Fruit fly (Drosophila melanogaster) whole organism, embryonic: Measurements from ENCODE around the gene Dyrk2.

Experiments used
- B-H1 ChIP-seq: fragments of 200-800 bp; sonication (Bioruptor generic); IDR thresholded peaks from 3 replicates; pipeline ENCODE4 v1.3.6; 2022; ENCODE audit warnings: missing biosample characterization, missing genetic modification characterization
- CG1024 ChIP-seq: fragments of 200-800 bp; sonication (Bioruptor generic); IDR thresholded peaks from 2 replicates; pipeline ENCODE4 v1.3.6; 2022; ENCODE audit warnings: missing biosample characterization, missing genetic modification characterization
- CG10366 ChIP-seq: fragments of 200-800 bp; sonication (Bioruptor generic); IDR thresholded peaks from 2 replicates; pipeline ENCODE4 v1.3.6; 2022; ENCODE audit warnings: missing biosample characterization, missing genetic modification characterization
- CG10959 ChIP-seq: fragments of 200-800 bp; sonication (Bioruptor generic); IDR thresholded peaks from 2 replicates; pipeline ENCODE4 v1.3.6; 2022; ENCODE audit warnings: missing biosample characterization, missing genetic modification characterization
- CG10979 ChIP-seq: fragments of 200-800 bp; sonication (Bioruptor generic); optimal IDR thresholded peaks from 2 replicates; lab custom pipeline; 2018; ENCODE audit warnings: missing biosample characterization, mild to moderate bottlenecking, missing genetic modification characterization, moderate library complexity
- CG11696 ChIP-seq: fragments of 200-800 bp; sonication (Bioruptor generic); IDR thresholded peaks from 2 replicates; pipeline ENCODE4 v1.3.6; 2022; ENCODE audit warnings: missing biosample characterization, missing genetic modification characterization
- CG13123 ChIP-seq: fragments of 200-800 bp; sonication (Bioruptor generic); optimal IDR thresholded peaks from 2 replicates; lab custom pipeline; 2016; ENCODE audit warnings: missing biosample characterization, missing genetic modification characterization
- CG13287 ChIP-seq: fragments of 200-800 bp; sonication (Bioruptor generic); IDR thresholded peaks from 2 replicates; pipeline ENCODE4 v1.3.6; 2022; ENCODE audit warnings: missing biosample characterization, missing genetic modification characterization; ENCODE audit not compliant: partially characterized antibody
- CG14441 ChIP-seq: fragments of 200-800 bp; sonication (Bioruptor generic); IDR thresholded peaks from 2 replicates; pipeline ENCODE4 v1.3.6; 2022; ENCODE audit warnings: missing biosample characterization, missing genetic modification characterization
- CG2199 ChIP-seq: fragments of 200-800 bp; sonication (Bioruptor generic); IDR thresholded peaks from 3 replicates; pipeline ENCODE4 v1.3.6; 2022; ENCODE audit warnings: missing biosample characterization, missing genetic modification characterization
- CG2202 ChIP-seq: fragments of 200-800 bp; sonication (Bioruptor generic); optimal IDR thresholded peaks from 2 replicates; lab custom pipeline; 2018; ENCODE audit warnings: missing biosample characterization, mild to moderate bottlenecking, missing genetic modification characterization
- CG31224 ChIP-seq: fragments of 200-800 bp; sonication (Bioruptor generic); IDR thresholded peaks from 2 replicates; pipeline ENCODE4 v1.3.6; 2022; ENCODE audit warnings: missing biosample characterization, missing genetic modification characterization
- CG3163 ChIP-seq: fragments of 200-800 bp; sonication (Bioruptor generic); optimal IDR thresholded peaks from 3 replicates; lab custom pipeline; 2016; ENCODE audit warnings: missing biosample characterization, missing genetic modification characterization
- CG32767 ChIP-seq: fragments of 200-800 bp; sonication (Bioruptor generic); IDR thresholded peaks from 2 replicates; pipeline ENCODE4 v1.3.6; 2022; ENCODE audit warnings: missing biosample characterization, missing genetic modification characterization
- CG33213 ChIP-seq: fragments of 200-800 bp; sonication (Bioruptor generic); optimal IDR thresholded peaks from 3 replicates; lab custom pipeline; 2016; ENCODE audit warnings: missing biosample characterization, missing genetic modification characterization
- CG3995 ChIP-seq: fragments of 200-800 bp; sonication (Bioruptor generic); optimal IDR thresholded peaks from 3 replicates; lab custom pipeline; 2016; ENCODE audit warnings: missing biosample characterization, missing genetic modification characterization
- CG4617 ChIP-seq: fragments of 200-800 bp; sonication (Bioruptor generic); optimal IDR thresholded peaks from 3 replicates; lab custom pipeline; 2016; ENCODE audit warnings: missing biosample characterization, missing genetic modification characterization, borderline replicate concordance
- CG6254 ChIP-seq: fragments of 200-800 bp; sonication (Bioruptor generic); optimal IDR thresholded peaks from 3 replicates; lab custom pipeline; 2017; ENCODE audit warnings: mild to moderate bottlenecking, missing biosample characterization, missing genetic modification reagents, missing genetic modification characterization
- CG6654 ChIP-seq: fragments of 200-800 bp; sonication (Bioruptor generic); optimal IDR thresholded peaks from 2 replicates; lab custom pipeline; 2017; ENCODE audit warnings: missing biosample characterization, mild to moderate bottlenecking, missing genetic modification characterization
- CG6791 ChIP-seq: fragments of 200-800 bp; sonication (Bioruptor generic); IDR thresholded peaks from 3 replicates; pipeline ENCODE4 v1.3.6; 2022; ENCODE audit warnings: missing biosample characterization, missing genetic modification characterization; ENCODE audit not compliant: partially characterized antibody
- CG8944 ChIP-seq: fragments of 200-800 bp; sonication (Bioruptor generic); optimal IDR thresholded peaks from 3 replicates; lab custom pipeline; 2016; ENCODE audit warnings: missing biosample characterization, missing genetic modification characterization
- CG9817 ChIP-seq: fragments of 200-800 bp; sonication (Bioruptor generic); optimal IDR thresholded peaks from 2 replicates; lab custom pipeline; 2018; ENCODE audit warnings: missing biosample characterization, mild to moderate bottlenecking, missing genetic modification characterization, moderate library complexity
- CG9932 ChIP-seq: fragments of 200-800 bp; sonication (Bioruptor generic); IDR thresholded peaks from 2 replicates; pipeline ENCODE4 v1.3.6; 2022; ENCODE audit warnings: missing biosample characterization, missing genetic modification characterization
- CoRest ChIP-seq: fragments of 200-800 bp; sonication (Bioruptor generic); optimal IDR thresholded peaks from 3 replicates; lab custom pipeline; 2018; ENCODE audit warnings: missing biosample characterization, mild to moderate bottlenecking, missing genetic modification characterization, moderate library complexity
- Fer1 ChIP-seq: fragments of 200-800 bp; sonication (Bioruptor generic); optimal IDR thresholded peaks from 2 replicates; lab custom pipeline; 2017; ENCODE audit warnings: missing biosample characterization, mild to moderate bottlenecking, missing genetic modification characterization
- MBD-R2 ChIP-seq: fragments of 200-800 bp; sonication (Bioruptor generic); IDR thresholded peaks from 2 replicates; pipeline ENCODE4 v1.3.6; 2022; ENCODE audit warnings: missing biosample characterization, missing genetic modification characterization
- NK7.1 ChIP-seq: fragments of 200-800 bp; sonication (Bioruptor generic); optimal IDR thresholded peaks from 3 replicates; lab custom pipeline; 2016; ENCODE audit warnings: missing biosample characterization, missing genetic modification characterization
- Pdp1 ChIP-seq, 2 experiments: fragments of 200-800 bp; sonication (Bioruptor generic); optimal IDR thresholded peaks; 3 replicates each; lab custom pipeline; 2016; ENCODE audit warnings: missing biosample characterization in 2 of 2, missing genetic modification characterization in 2 of 2, mild to moderate bottlenecking in 1 of 2, moderate library complexity in 1 of 2
- Ptx1 ChIP-seq: fragments of 200-800 bp; sonication (Bioruptor generic); IDR thresholded peaks from 2 replicates; pipeline ENCODE4 v1.3.6; 2022; ENCODE audit warnings: missing biosample characterization, missing genetic modification characterization
- bbx ChIP-seq: fragments of 200-800 bp; sonication (Bioruptor generic); IDR thresholded peaks from 2 replicates; pipeline ENCODE4 v1.3.6; 2022; ENCODE audit warnings: missing biosample characterization, missing genetic modification characterization; ENCODE audit not compliant: partially characterized antibody
- cas ChIP-seq: fragments of 200-800 bp; sonication (Bioruptor generic); IDR thresholded peaks from 2 replicates; pipeline ENCODE4 v1.3.6; 2022; ENCODE audit warnings: missing biosample characterization, missing genetic modification characterization
- crp ChIP-seq, 2 experiments: fragments of 200-800 bp; sonication (Bioruptor generic); optimal IDR thresholded peaks; 2 replicates in 1 of 2; 3 replicates in 1 of 2; lab custom pipeline; 2017; ENCODE audit warnings: missing biosample characterization in 2 of 2, missing genetic modification characterization in 2 of 2, mild to moderate bottlenecking in 1 of 2, moderate library complexity in 1 of 2
- dan ChIP-seq: fragments of 200-800 bp; sonication (Bioruptor generic); IDR thresholded peaks from 2 replicates; pipeline ENCODE4 v1.3.6; 2022; ENCODE audit warnings: missing biosample characterization, missing genetic modification characterization
- exex ChIP-seq: fragments of 200-800 bp; sonication (Bioruptor generic); optimal IDR thresholded peaks from 4 replicates; lab custom pipeline; 2018; ENCODE audit warnings: missing biosample characterization, mild to moderate bottlenecking, missing genetic modification characterization, moderate library complexity
- gt ChIP-seq: fragments of 200-800 bp; sonication (Bioruptor generic); IDR thresholded peaks from 2 replicates; pipeline ENCODE4 v1.3.6; 2022; ENCODE audit warnings: missing biosample characterization, missing genetic modification characterization
- h ChIP-seq: fragments of >200 bp; optimal IDR thresholded peaks from 2 replicates; lab custom pipeline; 2017
- hkb ChIP-seq, 2 experiments: fragments of 200-800 bp in 1 of 2; fragments of >200 bp in 1 of 2; sonication (Bioruptor generic) in 1 of 2; IDR thresholded peaks in 1 of 2; optimal IDR thresholded peaks in 1 of 2; 2 replicates each; pipeline versions ENCODE4 v1.3.6 to Lab custom; 2017 to 2022; ENCODE audit warnings: missing biosample characterization in 1 of 2, missing genetic modification characterization in 1 of 2
- inv ChIP-seq: fragments of 200-800 bp; sonication (Bioruptor generic); IDR thresholded peaks from 2 replicates; pipeline ENCODE4 v1.3.6; 2022; ENCODE audit warnings: missing biosample characterization, missing genetic modification characterization; ENCODE audit not compliant: partially characterized antibody
- ken ChIP-seq: fragments of 200-800 bp; sonication (Bioruptor generic); IDR thresholded peaks from 3 replicates; pipeline ENCODE4 v1.3.6; 2022; ENCODE audit warnings: missing biosample characterization, missing genetic modification characterization
- lmd ChIP-seq: fragments of 200-800 bp; sonication (Bioruptor generic); IDR thresholded peaks from 2 replicates; pipeline ENCODE4 v1.3.6; 2022; ENCODE audit warnings: missing biosample characterization, missing genetic modification characterization
- mirr ChIP-seq: fragments of 200-800 bp; sonication (Bioruptor generic); optimal IDR thresholded peaks from 3 replicates; lab custom pipeline; 2018; ENCODE audit warnings: missing biosample characterization, mild to moderate bottlenecking, missing genetic modification characterization
- org-1 ChIP-seq: fragments of 200-800 bp; sonication (Bioruptor generic); optimal IDR thresholded peaks from 2 replicates; lab custom pipeline; 2017; ENCODE audit warnings: missing biosample characterization, missing genetic modification characterization
- pb ChIP-seq: fragments of 200-800 bp; sonication (Bioruptor generic); optimal IDR thresholded peaks from 3 replicates; lab custom pipeline; 2016; ENCODE audit warnings: missing biosample characterization, missing genetic modification characterization
- ranshi ChIP-seq: fragments of 200-800 bp; sonication (Bioruptor generic); IDR thresholded peaks from 2 replicates; pipeline ENCODE4 v1.3.6; 2022; ENCODE audit warnings: missing biosample characterization, missing genetic modification characterization
- seq ChIP-seq: fragments of 200-800 bp; sonication (Bioruptor generic); IDR thresholded peaks from 2 replicates; pipeline ENCODE4 v1.3.6; 2022; ENCODE audit warnings: missing biosample characterization, missing genetic modification characterization
- shn ChIP-seq: fragments of 200-800 bp; sonication (Bioruptor generic); optimal IDR thresholded peaks from 3 replicates; lab custom pipeline; 2016; ENCODE audit warnings: missing biosample characterization, missing genetic modification characterization
- so ChIP-seq: fragments of 200-800 bp; sonication (Bioruptor generic); IDR thresholded peaks from 3 replicates; pipeline ENCODE4 v1.3.6; 2022; ENCODE audit warnings: missing biosample characterization, missing genetic modification characterization
- tup ChIP-seq: fragments of 200-800 bp; sonication (Bioruptor generic); optimal IDR thresholded peaks from 2 replicates; lab custom pipeline; 2016; ENCODE audit warnings: missing biosample characterization, mild to moderate bottlenecking, missing genetic modification characterization, moderate library complexity
- twi ChIP-seq: fragments of 200-800 bp; optimal IDR thresholded peaks from 2 replicates; lab custom pipeline; 2019; ENCODE audit warnings: missing biosample characterization, mild to moderate bottlenecking, missing genetic modification characterization, moderate library complexity
- wek ChIP-seq: fragments of 200-800 bp; sonication (Bioruptor generic); optimal IDR thresholded peaks from 3 replicates; lab custom pipeline; 2018; ENCODE audit warnings: missing biosample characterization, mild to moderate bottlenecking, missing genetic modification characterization, moderate library complexity
- z ChIP-seq: fragments of 200-800 bp; sonication (Bioruptor generic); IDR thresholded peaks from 3 replicates; pipeline ENCODE4 v1.3.6; 2022; ENCODE audit warnings: missing biosample characterization, missing genetic modification characterization
- zfh2 ChIP-seq: fragments of 200-800 bp; sonication (Bioruptor generic); optimal IDR thresholded peaks from 2 replicates; lab custom pipeline; 2016; ENCODE audit warnings: missing biosample characterization, missing genetic modification characterization

Dyrk2 gene

dm6 chr2L:14141238-14141637 lies 92.7 kb downstream of the Dyrk2 start (continued):
- TF ChIP-seq twi (tag; lab: Kevin White, UChicago) (no peak), Pdp1 (GFP tag; optimal IDR thresholded peaks at IDR 0.05; lab: Kevin White, UChicago) (no peak), mirr (GFP tag; lab: Kevin White, UChicago) (no peak), NK7.1 (GFP tag; lab: Kevin White, UChicago) (no peak), CG13123 (GFP tag; lab: Kevin White, UChicago) (no peak), CG6791 (GFP tag; lab: Robert Waterston, UW) (no peak), CG31224 (GFP tag; lab: Robert Waterston, UW) (no peak), hkb (optimal IDR thresholded peaks at IDR 0.05; lab: Kevin White, UChicago) (no peak), hkb (GFP tag; IDR thresholded peaks at IDR 0.05; lab: Robert Waterston, UW) (peak; percentile 56; the same call in 1 of the 2 replicates), h (lab: Kevin White, UChicago) (no peak), org-1 (GFP tag; lab: Kevin White, UChicago) (peak; percentile 26), gt (GFP tag; lab: Robert Waterston, UW) (no peak), CG13287 (GFP tag; lab: Robert Waterston, UW) (no peak), so (GFP tag; lab: Robert Waterston, UW) (no peak), B-H1 (no peak), cas (GFP tag; lab: Robert Waterston, UW) (no peak), pb (no peak), CG11696 (GFP tag; lab: Robert Waterston, UW) (0 out of 2 replicates have a peak, but pooled peaks have one; percentile 15), CG2202 (tag; lab: Kevin White, UChicago) (no peak), CG32767 (no peak), CG10959 (GFP tag; lab: Robert Waterston, UW) (no peak), inv (GFP tag; lab: Robert Waterston, UW) (no peak), ken (GFP tag; lab: Robert Waterston, UW) (no peak), CG3995 (GFP tag; lab: Kevin White, UChicago) (no peak), CG10366 (GFP tag; lab: Robert Waterston, UW) (peak; percentile 30; the same call in 1 of the 2 replicates), crp (GFP tag; optimal IDR thresholded peaks at IDR 0.05; lab: Kevin White, UChicago) (no peak), zfh2 (GFP tag; lab: Kevin White, UChicago) (no peak), Ptx1 (peak; percentile 51), shn (GFP tag; lab: Kevin White, UChicago) (peak; percentile 5), wek (no peak), CG6254 (GFP tag; lab: Kevin White, UChicago) (no peak), lmd (GFP tag; lab: Robert Waterston, UW) (peak; percentile 43), seq (GFP tag; lab: Robert Waterston, UW) (no peak), z (GFP tag; lab: Robert Waterston, UW) (no peak), ranshi (GFP tag; lab: Robert Waterston, UW) (peak; percentile 54; the same call in 1 of the 2 replicates), CG3163 (GFP tag; lab: Kevin White, UChicago) (no peak), dan (GFP tag; lab: Robert Waterston, UW) (no peak), MBD-R2 (GFP tag; lab: Robert Waterston, UW) (peak; percentile 36; the same call in 1 of the 2 replicates), CoRest (tag; lab: Kevin White, UChicago) (peak; percentile 37), CG14441 (GFP tag; lab: Robert Waterston, UW) (peak; percentile 38), Fer1 (GFP tag; lab: Kevin White, UChicago) (peak; percentile 78), CG10979 (no peak), CG33213 (GFP tag; lab: Kevin White, UChicago) (no peak), CG4617 (GFP tag; lab: Kevin White, UChicago) (no peak), CG8944 (GFP tag; lab: Kevin White, UChicago) (no peak), CG6654 (GFP tag; lab: Kevin White, UChicago) (no peak), CG1024 (GFP tag; lab: Robert Waterston, UW) (no peak), exex (no peak), bbx (no peak), CG9817 (tag; lab: Kevin White, UChicago) (peak; percentile 8), CG2199 (no peak), CG9932 (peak; percentile 38; the same call in 1 of the 2 replicates), tup (GFP tag; lab: Kevin White, UChicago) (no peak)
